Fruit fly (Drosophila melanogaster): Measurements from ENCODE around the gene Mec2.
A peak's percentile ranks its signal among the peaks of the same experiment; 100 is the strongest.

Gene Mec2

DNA sequence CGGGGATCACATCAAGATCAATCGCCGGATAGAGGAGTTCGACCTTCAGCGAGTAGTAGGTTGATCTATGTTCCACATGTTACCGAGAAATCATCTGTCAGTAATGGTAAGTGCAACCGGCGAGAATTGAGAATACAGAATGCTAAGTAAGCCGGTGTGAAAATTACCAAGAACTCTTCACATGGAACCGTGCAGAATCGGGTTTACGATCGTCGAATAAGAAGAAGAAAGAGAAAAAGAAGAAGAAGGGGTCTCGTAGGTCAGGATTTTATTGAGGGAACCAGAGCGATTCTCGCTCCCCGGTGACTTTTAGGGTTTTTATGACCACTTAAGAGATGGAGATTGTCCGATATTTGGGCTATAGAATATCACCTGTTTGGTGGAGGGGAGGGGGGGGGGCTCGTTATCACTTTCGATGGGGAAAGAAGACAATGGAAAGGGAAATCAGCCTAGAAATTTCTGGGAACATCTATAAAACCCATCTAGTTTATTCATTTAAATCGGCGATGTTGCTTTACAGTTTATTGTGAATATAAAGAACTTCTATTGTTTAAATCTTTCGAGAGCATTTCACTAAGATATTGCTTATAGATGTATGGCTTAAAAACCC is 33.2 kb downstream of the Mec2 start:
- no peak for TF ChIP-seq br (GFP tag; optimal IDR thresholded peaks at IDR 0.05)
- no peak for TF ChIP-seq Sp1 (GFP tag; optimal IDR thresholded peaks at IDR 0.05)
- TF ChIP-seq Myc (optimal IDR thresholded peaks at IDR 0.05) = no peak
- no peak for TF ChIP-seq GATAd (GFP tag; optimal IDR thresholded peaks at IDR 0.05)
- TF ChIP-seq jim (GFP tag; optimal IDR thresholded peaks at IDR 0.05) = no peak
- no peak for TF ChIP-seq CG9705 (GFP tag; optimal IDR thresholded peaks at IDR 0.05)
- no peak for TF ChIP-seq Vsx2 (GFP tag; optimal IDR thresholded peaks at IDR 0.05; ENCODE audit: partially characterized antibody)
- TF ChIP-seq usp (GFP tag; optimal IDR thresholded peaks at IDR 0.05) = no peak

DNA sequence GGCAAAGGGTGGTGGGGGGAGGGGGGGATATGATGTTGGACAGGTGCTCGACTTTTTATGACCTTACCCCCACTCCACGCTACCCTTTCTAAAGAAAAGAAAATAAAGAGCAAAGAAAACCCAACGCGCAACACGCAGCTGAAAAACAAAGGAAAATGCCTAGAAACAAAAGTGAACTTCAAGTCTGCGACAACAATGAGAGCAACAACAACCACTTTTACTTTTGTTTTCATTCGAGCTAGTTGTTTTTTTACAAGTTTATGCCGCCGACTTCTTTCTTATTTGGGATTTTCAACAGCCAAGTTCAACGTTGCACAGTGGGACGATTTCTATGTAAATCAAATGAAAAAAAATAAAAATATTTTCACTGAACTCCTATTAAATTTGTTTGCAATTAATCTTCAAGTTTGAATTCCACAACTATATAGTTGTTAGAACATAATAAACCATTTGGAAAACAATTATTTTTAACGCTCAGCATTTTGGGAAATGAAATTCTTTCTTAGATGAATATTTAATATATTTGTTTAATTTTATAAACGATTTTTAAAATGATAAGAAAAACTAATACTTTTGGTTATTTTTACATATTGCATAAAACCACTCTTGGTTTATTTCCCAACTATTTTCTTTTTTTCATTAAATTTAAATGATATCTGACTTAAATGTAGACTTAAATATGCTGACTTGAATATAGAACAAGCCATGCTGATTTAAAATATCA is 36.9 kb downstream of the Mec2 start:
- no peak for TF ChIP-seq Dfd (GFP tag; optimal IDR thresholded peaks at IDR 0.05)
- no peak for TF ChIP-seq dsf (GFP tag; optimal IDR thresholded peaks at IDR 0.05; ENCODE audit: borderline replicate concordance)
- no peak for TF ChIP-seq Vsx2 (GFP tag; optimal IDR thresholded peaks at IDR 0.05; ENCODE audit: partially characterized antibody)
- TF ChIP-seq sage (GFP tag; optimal IDR thresholded peaks at IDR 0.05) = no peak
- TF ChIP-seq rgr (GFP tag; optimal IDR thresholded peaks at IDR 0.05) = no peak
- peak in 1 of 2 experiments; percentile 32 for TF ChIP-seq foxo (GFP tag; optimal IDR thresholded peaks at IDR 0.05)
- TF ChIP-seq brk (GFP tag; optimal IDR thresholded peaks at IDR 0.05) = no peak
- TF ChIP-seq psq (GFP tag; optimal IDR thresholded peaks at IDR 0.05) = peak; percentile 47
- no peak for TF ChIP-seq woc (GFP tag; optimal IDR thresholded peaks at IDR 0.05)
- peak; percentile 37 for TF ChIP-seq Sp1 (GFP tag; optimal IDR thresholded peaks at IDR 0.05)
- TF ChIP-seq usp (GFP tag; optimal IDR thresholded peaks at IDR 0.05) = no peak
- TF ChIP-seq Hr78 (GFP tag; optimal IDR thresholded peaks at IDR 0.05) = no peak
- no peak for TF ChIP-seq pan (optimal IDR thresholded peaks at IDR 0.05)
- TF ChIP-seq Dif (GFP tag; optimal IDR thresholded peaks at IDR 0.05; ENCODE audit: partially characterized antibody) = no peak
- no peak for TF ChIP-seq Jra (GFP tag; optimal IDR thresholded peaks at IDR 0.05)
- TF ChIP-seq lola (GFP tag; optimal IDR thresholded peaks at IDR 0.05) = no peak
- no peak for TF ChIP-seq OdsH (GFP tag; optimal IDR thresholded peaks at IDR 0.05)
- no peak for TF ChIP-seq N (GFP tag; optimal IDR thresholded peaks at IDR 0.05)

DNA sequence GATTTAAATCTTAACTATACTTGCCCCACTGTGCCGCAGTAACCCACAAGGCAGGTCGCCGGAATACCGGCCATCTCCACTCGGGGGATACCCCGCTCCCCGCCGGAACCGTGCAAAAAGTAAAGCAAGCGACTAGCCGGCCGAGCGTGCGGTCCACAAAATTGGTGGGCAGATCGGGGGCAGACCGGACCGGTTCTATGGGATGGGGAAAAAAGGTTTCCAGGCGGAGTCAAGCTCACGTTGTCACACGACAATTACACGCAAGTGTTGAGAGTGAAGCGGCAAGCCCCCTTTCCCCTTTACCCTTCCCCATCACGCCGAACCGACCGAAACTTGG is 37.4 kb downstream of the Mec2 start:
- TF ChIP-seq br (GFP tag; optimal IDR thresholded peaks at IDR 0.05) = no peak
- peak; percentile 24 for TF ChIP-seq fru (GFP tag; optimal IDR thresholded peaks at IDR 0.05)

DNA sequence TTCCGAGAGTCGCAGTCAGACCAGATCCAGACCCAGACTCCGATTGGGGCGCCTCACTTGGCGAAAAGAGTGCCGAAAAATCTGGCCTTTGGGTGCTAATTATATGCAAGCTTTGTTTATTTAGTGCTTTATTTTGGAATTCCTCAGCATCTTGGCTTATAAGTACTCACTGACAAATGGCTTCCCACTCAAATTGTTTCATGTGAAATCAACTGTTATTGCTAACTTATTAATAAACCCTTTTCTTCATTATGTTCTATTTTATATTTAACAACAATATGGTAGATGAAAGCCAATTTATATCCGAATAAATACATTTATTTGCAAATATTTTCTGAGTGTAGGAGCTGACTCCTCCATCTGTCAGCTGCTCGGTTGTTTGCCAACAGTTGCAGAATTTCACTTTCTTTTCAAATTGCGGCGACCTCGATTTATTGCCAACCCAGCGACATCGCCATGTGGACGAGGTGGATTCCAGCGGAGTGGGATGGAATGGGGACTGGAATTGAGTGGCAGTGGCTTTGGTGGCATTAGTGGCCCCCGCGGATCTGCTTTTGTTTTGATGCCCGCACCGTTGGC is 42.1 kb downstream of the Mec2 start:
- no peak for TF ChIP-seq CG9705 (GFP tag; optimal IDR thresholded peaks at IDR 0.05)
- peak; percentile 33 for TF ChIP-seq rgr (GFP tag; optimal IDR thresholded peaks at IDR 0.05)
- peak; percentile 61 for TF ChIP-seq HLH106 (tag; optimal IDR thresholded peaks at IDR 0.05)
- TF ChIP-seq OdsH (GFP tag; optimal IDR thresholded peaks at IDR 0.05) = peak; percentile 21
- TF ChIP-seq woc (GFP tag; optimal IDR thresholded peaks at IDR 0.05) = peak; percentile 42
- TF ChIP-seq fru (GFP tag; optimal IDR thresholded peaks at IDR 0.05) = peak; percentile 66
- peak in 1 of 2 experiments; percentile 55 for TF ChIP-seq foxo (GFP tag; optimal IDR thresholded peaks at IDR 0.05)
- no peak for TF ChIP-seq brk (GFP tag; optimal IDR thresholded peaks at IDR 0.05)
- TF ChIP-seq lola (GFP tag; optimal IDR thresholded peaks at IDR 0.05) = no peak
- TF ChIP-seq h (GFP tag; optimal IDR thresholded peaks at IDR 0.05) = peak; percentile 54
- no peak for TF ChIP-seq CG32264 (GFP tag; optimal IDR thresholded peaks at IDR 0.05)
- TF ChIP-seq jim (GFP tag; optimal IDR thresholded peaks at IDR 0.05) = no peak
- TF ChIP-seq GATAd (GFP tag; optimal IDR thresholded peaks at IDR 0.05) = no peak
- peak; percentile 38 for TF ChIP-seq br (GFP tag; optimal IDR thresholded peaks at IDR 0.05)
- peak; percentile 27 for TF ChIP-seq ey (GFP tag; optimal IDR thresholded peaks at IDR 0.05)
- TF ChIP-seq Vsx2 (GFP tag; optimal IDR thresholded peaks at IDR 0.05; ENCODE audit: partially characterized antibody) = peak; percentile 42
- peak; percentile 25 for TF ChIP-seq psq (GFP tag; optimal IDR thresholded peaks at IDR 0.05)
- TF ChIP-seq dmrt93B (GFP tag; optimal IDR thresholded peaks at IDR 0.05) = peak; percentile 40
- TF ChIP-seq Jra (GFP tag; optimal IDR thresholded peaks at IDR 0.05) = no peak

DNA sequence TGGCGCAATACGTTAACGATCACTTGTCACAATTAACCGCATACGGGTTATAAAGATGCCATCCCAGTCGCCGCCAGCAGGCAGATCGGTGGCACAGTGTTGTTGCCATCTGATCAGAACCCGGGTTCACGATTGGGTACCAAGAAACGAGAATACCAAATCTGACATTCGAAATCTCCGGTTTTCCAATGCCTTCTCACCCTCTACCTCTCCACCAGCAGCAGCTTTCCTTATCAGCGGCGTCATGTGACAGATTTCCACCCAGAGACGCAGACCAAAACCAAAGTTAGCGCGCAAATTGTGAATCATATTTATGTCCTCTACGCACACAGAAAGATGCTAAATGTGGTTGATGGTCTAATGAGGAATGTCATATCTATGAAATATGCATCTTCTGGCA is 50.8 kb downstream of the Mec2 start:
- TF ChIP-seq GATAd (GFP tag; optimal IDR thresholded peaks at IDR 0.05) = no peak
- no peak for TF ChIP-seq Rel (GFP tag; optimal IDR thresholded peaks at IDR 0.05)
- TF ChIP-seq Rel (tag; optimal IDR thresholded peaks at IDR 0.05) = no peak
- TF ChIP-seq Vsx2 (GFP tag; optimal IDR thresholded peaks at IDR 0.05; ENCODE audit: partially characterized antibody) = no peak
- TF ChIP-seq Mio (GFP tag; optimal IDR thresholded peaks at IDR 0.05) = no peak
- TF ChIP-seq brk (GFP tag; optimal IDR thresholded peaks at IDR 0.05) = no peak
- TF ChIP-seq h (GFP tag; optimal IDR thresholded peaks at IDR 0.05) = no peak
- no peak for TF ChIP-seq Dif (GFP tag; optimal IDR thresholded peaks at IDR 0.05; ENCODE audit: partially characterized antibody)
- no peak for TF ChIP-seq OdsH (GFP tag; optimal IDR thresholded peaks at IDR 0.05)
- no peak for TF ChIP-seq Myc (optimal IDR thresholded peaks at IDR 0.05)
- no peak for TF ChIP-seq Sp1 (GFP tag; optimal IDR thresholded peaks at IDR 0.05)
- TF ChIP-seq lola (GFP tag; optimal IDR thresholded peaks at IDR 0.05) = no peak
- no peak for TF ChIP-seq HLH106 (tag; optimal IDR thresholded peaks at IDR 0.05)
